Fruit fly (Drosophila melanogaster) whole organism, embryonic: ENCODE data around the gene RhoGDI.

Experiments
- BEAF-32 ChIP-seq: fragments of 200-800 bp; sonication (Bioruptor generic); optimal IDR thresholded peaks from 3 replicates; lab custom pipeline; 2017; ENCODE audit warnings: missing biosample characterization, missing genetic modification characterization, mild to moderate bottlenecking, moderate library complexity, missing genetic modification reagents
- C15 ChIP-seq: fragments of 200-800 bp; sonication (Bioruptor generic); IDR thresholded peaks from 3 replicates; pipeline ENCODE4 v1.3.6; 2022; ENCODE audit warnings: missing biosample characterization, missing genetic modification characterization
- CG10267 ChIP-seq: fragments of 200-800 bp; sonication (Bioruptor generic); optimal IDR thresholded peaks from 2 replicates; lab custom pipeline; 2018; ENCODE audit warnings: missing biosample characterization, mild to moderate bottlenecking, missing genetic modification characterization, moderate library complexity
- CG10321 ChIP-seq: fragments of 200-800 bp; sonication (Bioruptor generic); IDR thresholded peaks from 2 replicates; pipeline ENCODE4 v1.3.6; 2022; ENCODE audit warnings: missing biosample characterization, missing genetic modification characterization
- CG10431 ChIP-seq: fragments of 200-800 bp; sonication (Bioruptor generic); optimal IDR thresholded peaks from 3 replicates; lab custom pipeline; 2018; ENCODE audit warnings: missing biosample characterization, mild to moderate bottlenecking, missing genetic modification characterization
- CG11093 ChIP-seq: fragments of 200-800 bp; sonication (Bioruptor generic); IDR thresholded peaks from 3 replicates; pipeline ENCODE4 v1.3.6; 2022; ENCODE audit warnings: missing biosample characterization, missing genetic modification characterization
- CG12659 ChIP-seq: fragments of 200-800 bp; sonication (Bioruptor generic); optimal IDR thresholded peaks from 3 replicates; lab custom pipeline; 2017; ENCODE audit warnings: mild to moderate bottlenecking, missing biosample characterization, missing genetic modification reagents, missing genetic modification characterization
- CG17186 ChIP-seq: fragments of 200-800 bp; sonication (Bioruptor generic); optimal IDR thresholded peaks from 3 replicates; lab custom pipeline; 2017; ENCODE audit warnings: missing biosample characterization, missing genetic modification reagents, missing genetic modification characterization
- CG2116 ChIP-seq: fragments of 200-800 bp; sonication (Bioruptor generic); optimal IDR thresholded peaks from 3 replicates; lab custom pipeline; 2018; ENCODE audit warnings: missing biosample characterization, mild to moderate bottlenecking, missing genetic modification characterization
- CG2202 ChIP-seq: fragments of 200-800 bp; sonication (Bioruptor generic); optimal IDR thresholded peaks from 2 replicates; lab custom pipeline; 2018; ENCODE audit warnings: missing biosample characterization, mild to moderate bottlenecking, missing genetic modification characterization
- CG30020 ChIP-seq: fragments of 200-800 bp; optimal IDR thresholded peaks from 2 replicates; lab custom pipeline; 2019; ENCODE audit warnings: missing biosample characterization, mild to moderate bottlenecking, missing genetic modification characterization, moderate library complexity
- CG3995 ChIP-seq: fragments of 200-800 bp; sonication (Bioruptor generic); optimal IDR thresholded peaks from 3 replicates; lab custom pipeline; 2016; ENCODE audit warnings: missing biosample characterization, missing genetic modification characterization
- CG4282 ChIP-seq: fragments of 200-800 bp; sonication (Bioruptor generic); optimal IDR thresholded peaks from 2 replicates; lab custom pipeline; 2016; ENCODE audit warnings: missing biosample characterization, missing genetic modification characterization
- CG4328 ChIP-seq: fragments of 200-800 bp; sonication (Bioruptor generic); optimal IDR thresholded peaks from 3 replicates; lab custom pipeline; 2017; ENCODE audit warnings: missing biosample characterization, missing genetic modification reagents, missing genetic modification characterization
- CG4617 ChIP-seq: fragments of 200-800 bp; sonication (Bioruptor generic); optimal IDR thresholded peaks from 3 replicates; lab custom pipeline; 2016; ENCODE audit warnings: missing biosample characterization, missing genetic modification characterization, borderline replicate concordance
- CG8089 ChIP-seq: fragments of 200-800 bp; sonication (Bioruptor generic); optimal IDR thresholded peaks from 3 replicates; lab custom pipeline; 2016; ENCODE audit warnings: missing biosample characterization, missing genetic modification characterization
- CG8944 ChIP-seq: fragments of 200-800 bp; sonication (Bioruptor generic); optimal IDR thresholded peaks from 3 replicates; lab custom pipeline; 2016; ENCODE audit warnings: missing biosample characterization, missing genetic modification characterization
- CG9215 ChIP-seq: fragments of 200-800 bp; sonication (Bioruptor generic); IDR thresholded peaks from 2 replicates; pipeline ENCODE4 v1.3.6; 2022; ENCODE audit warnings: missing biosample characterization, missing genetic modification characterization
- Dp ChIP-seq: fragments of 200-800 bp; sonication (Bioruptor generic); optimal IDR thresholded peaks from 2 replicates; lab custom pipeline; 2018; ENCODE audit warnings: missing biosample characterization, mild to moderate bottlenecking, missing genetic modification characterization, moderate library complexity
- Ets97D ChIP-seq: fragments of 200-800 bp; sonication (Bioruptor generic); optimal IDR thresholded peaks from 3 replicates; lab custom pipeline; 2016; ENCODE audit warnings: missing biosample characterization, missing genetic modification characterization
- HLHmδ ChIP-seq: fragments of 200-800 bp; sonication (Bioruptor generic); optimal IDR thresholded peaks from 2 replicates; lab custom pipeline; 2018; ENCODE audit warnings: missing biosample characterization, mild to moderate bottlenecking, missing genetic modification characterization, moderate library complexity
- HmgZ ChIP-seq: fragments of 200-800 bp; sonication (Bioruptor generic); optimal IDR thresholded peaks from 2 replicates; lab custom pipeline; 2018; ENCODE audit warnings: missing biosample characterization, mild to moderate bottlenecking, missing genetic modification characterization
- Hmr ChIP-seq: fragments of 200-800 bp; sonication (Bioruptor generic); optimal IDR thresholded peaks from 3 replicates; lab custom pipeline; 2017; ENCODE audit warnings: mild to moderate bottlenecking, missing biosample characterization, missing genetic modification reagents, missing genetic modification characterization
- Hsf ChIP-seq: fragments of 200-800 bp; sonication (Bioruptor generic); optimal IDR thresholded peaks from 3 replicates; lab custom pipeline; 2016; ENCODE audit warnings: missing biosample characterization, missing genetic modification characterization
- Lim3 ChIP-seq: fragments of 200-800 bp; sonication (Bioruptor generic); IDR thresholded peaks from 2 replicates; pipeline ENCODE4 v1.3.6; 2022; ENCODE audit warnings: missing biosample characterization, missing genetic modification characterization
- Med ChIP-seq: fragments of 200-800 bp; sonication (Bioruptor generic); peaks from one replicate; lab custom pipeline; 2016; ENCODE audit warnings: missing biosample characterization, missing genetic modification characterization, mild to moderate bottlenecking, inconsistent platforms, moderate library complexity
- Myb ChIP-seq: fragments of 200-800 bp; sonication (Bioruptor generic); optimal IDR thresholded peaks from 2 replicates; lab custom pipeline; 2016; ENCODE audit warnings: missing biosample characterization, missing genetic modification characterization
- NfI ChIP-seq: fragments of 200-800 bp; sonication (Bioruptor generic); optimal IDR thresholded peaks from 3 replicates; lab custom pipeline; 2018; ENCODE audit warnings: missing biosample characterization, mild to moderate bottlenecking, missing genetic modification characterization, moderate library complexity
- Rfx ChIP-seq: fragments of 200-800 bp; sonication (Bioruptor generic); IDR thresholded peaks from 2 replicates; pipeline ENCODE4 v1.3.6; 2022; ENCODE audit warnings: missing biosample characterization, missing genetic modification characterization
- Vsx1 ChIP-seq: fragments of 200-800 bp; sonication (Bioruptor generic); optimal IDR thresholded peaks from 2 replicates; lab custom pipeline; 2017; ENCODE audit warnings: missing biosample characterization, mild to moderate bottlenecking, missing genetic modification characterization, missing genetic modification reagents
- Xbp1 ChIP-seq: fragments of 200-800 bp; sonication (Bioruptor generic); optimal IDR thresholded peaks from 3 replicates; lab custom pipeline; 2016; ENCODE audit warnings: missing biosample characterization, mild to moderate bottlenecking, missing genetic modification characterization
- YL-1 ChIP-seq: fragments of 200-800 bp; sonication (Bioruptor generic); optimal IDR thresholded peaks from 3 replicates; lab custom pipeline; 2017; ENCODE audit warnings: missing biosample characterization, mild to moderate bottlenecking, missing genetic modification characterization
- caup ChIP-seq: fragments of 200-800 bp; sonication (Bioruptor generic); optimal IDR thresholded peaks from 3 replicates; lab custom pipeline; 2017; ENCODE audit warnings: missing biosample characterization, mild to moderate bottlenecking, missing genetic modification characterization, moderate library complexity; ENCODE audit not compliant: severe bottlenecking
- danr ChIP-seq: fragments of 200-800 bp; sonication (Bioruptor generic); IDR thresholded peaks from 2 replicates; pipeline ENCODE4 v1.3.6; 2022; ENCODE audit warnings: missing biosample characterization, missing genetic modification characterization
- gfzf ChIP-seq: fragments of 200-800 bp; sonication (Bioruptor generic); optimal IDR thresholded peaks from 2 replicates; lab custom pipeline; 2016; ENCODE audit warnings: missing biosample characterization, mild to moderate bottlenecking, missing genetic modification characterization, moderate library complexity
- gsb ChIP-seq: fragments of 200-800 bp; sonication (Bioruptor generic); IDR thresholded peaks from 2 replicates; pipeline ENCODE4 v1.3.6; 2022; ENCODE audit warnings: missing biosample characterization, missing genetic modification characterization
- her ChIP-seq: fragments of 200-800 bp; sonication (Bioruptor generic); optimal IDR thresholded peaks from 2 replicates; lab custom pipeline; 2016; ENCODE audit warnings: missing biosample characterization, missing genetic modification characterization
- peb ChIP-seq: fragments of 200-800 bp; sonication (Bioruptor generic); IDR thresholded peaks from 2 replicates; pipeline ENCODE4 v1.3.6; 2022; ENCODE audit warnings: missing biosample characterization, missing genetic modification characterization
- phol ChIP-seq: fragments of 200-800 bp; sonication (Bioruptor generic); optimal IDR thresholded peaks from 3 replicates; lab custom pipeline; 2018; ENCODE audit warnings: missing biosample characterization, mild to moderate bottlenecking, missing genetic modification characterization, moderate library complexity
- prd ChIP-seq, 3 experiments: fragments of >200 bp in 2 of 3; fragments of 200-800 bp in 1 of 3; sonication (Bioruptor generic) in 1 of 3; optimal IDR thresholded peaks in 2 of 3; IDR thresholded peaks in 1 of 3; 2 replicates in 2 of 3; 3 replicates in 1 of 3; pipeline versions ENCODE4 v1.3.6 to Lab custom; 2017 to 2022; ENCODE audit warnings: missing biosample characterization in 1 of 3, missing genetic modification characterization in 1 of 3
- psq ChIP-seq: fragments of 200-800 bp; sonication (Bioruptor generic); optimal IDR thresholded peaks from 2 replicates; lab custom pipeline; 2017; ENCODE audit warnings: missing biosample characterization, missing genetic modification characterization
- sd ChIP-seq: fragments of 200-800 bp; sonication (Bioruptor generic); optimal IDR thresholded peaks from 3 replicates; lab custom pipeline; 2018; ENCODE audit warnings: missing biosample characterization, mild to moderate bottlenecking, missing genetic modification characterization, moderate library complexity
- stwl ChIP-seq: fragments of 200-800 bp; sonication (Bioruptor generic); optimal IDR thresholded peaks from 3 replicates; lab custom pipeline; 2018; ENCODE audit warnings: missing biosample characterization, mild to moderate bottlenecking, missing genetic modification characterization, moderate library complexity
- trem ChIP-seq: fragments of 200-800 bp; optimal IDR thresholded peaks from 3 replicates; lab custom pipeline; 2019; ENCODE audit warnings: missing biosample characterization, mild to moderate bottlenecking, missing genetic modification characterization, moderate library complexity
- twi ChIP-seq: fragments of 200-800 bp; optimal IDR thresholded peaks from 2 replicates; lab custom pipeline; 2019; ENCODE audit warnings: missing biosample characterization, mild to moderate bottlenecking, missing genetic modification characterization, moderate library complexity
- zen ChIP-seq: fragments of 200-800 bp; sonication (Bioruptor generic); optimal IDR thresholded peaks from 3 replicates; lab custom pipeline; 2018; ENCODE audit warnings: missing biosample characterization, mild to moderate bottlenecking, missing genetic modification characterization, moderate library complexity
- zfh1 ChIP-seq: fragments of 200-800 bp; sonication (Bioruptor generic); IDR thresholded peaks from 3 replicates; pipeline ENCODE4 v1.3.6; 2022; ENCODE audit warnings: missing biosample characterization, missing genetic modification characterization
- zfh2 ChIP-seq: fragments of 200-800 bp; sonication (Bioruptor generic); optimal IDR thresholded peaks from 2 replicates; lab custom pipeline; 2016; ENCODE audit warnings: missing biosample characterization, missing genetic modification characterization

Gene RhoGDI

DNA sequence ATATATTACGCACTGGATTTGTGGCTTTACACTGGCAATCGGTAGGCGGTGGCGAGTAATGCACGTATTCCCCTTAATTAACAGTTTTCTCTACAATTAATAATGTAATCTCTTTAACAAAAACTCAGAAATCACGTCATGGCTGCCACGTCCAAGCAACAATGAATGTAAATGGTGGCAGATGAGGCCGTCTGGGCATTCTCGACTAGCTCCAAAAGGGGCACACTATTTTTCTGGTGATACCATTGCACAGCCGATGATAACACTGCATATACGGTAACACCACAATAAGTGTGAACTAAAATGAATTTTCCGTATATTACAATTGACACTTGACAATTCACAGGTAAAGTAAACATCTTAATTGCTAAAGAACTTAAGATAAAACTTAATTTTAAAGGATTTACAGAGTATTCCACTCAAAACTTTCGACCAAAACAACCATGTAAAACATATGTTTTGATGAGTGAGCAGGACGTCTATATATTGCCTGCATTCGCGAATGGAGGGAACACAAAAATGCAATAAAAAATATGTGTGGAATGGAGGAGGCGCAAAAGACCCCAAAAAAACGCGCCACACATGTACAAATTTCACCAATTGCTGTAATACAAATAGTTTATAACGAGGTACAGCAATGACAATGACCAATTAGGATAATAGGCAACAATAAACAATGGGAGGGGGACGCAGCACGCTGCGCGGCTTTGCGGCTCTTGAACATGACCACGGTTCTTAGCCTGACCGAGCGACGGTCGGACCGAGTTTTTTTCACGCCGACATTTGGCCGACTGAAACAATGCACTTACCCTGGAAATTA, 19.1 kb upstream of the RhoGDI start (continued):
- peak; percentile 25 for TF ChIP-seq zen (tag; lab: Kevin White, UChicago)
- peak; percentile 66 for TF ChIP-seq CG4617 (GFP tag; lab: Kevin White, UChicago)
- TF ChIP-seq HLHmδ (GFP tag; lab: Kevin White, UChicago), result peak; percentile 55
- no peak for TF ChIP-seq Vsx1 (GFP tag; lab: Kevin White, UChicago)
- TF ChIP-seq CG2116 (GFP tag; lab: Kevin White, UChicago), result peak; percentile 94
- peak; percentile 54 for TF ChIP-seq BEAF-32
- peak; percentile 14 for TF ChIP-seq sd (tag; lab: Kevin White, UChicago)
- TF ChIP-seq psq, result peak; percentile 82
- peak; percentile 16 for TF ChIP-seq Dp (GFP tag; lab: Kevin White, UChicago)
- peak; percentile 61 for TF ChIP-seq CG12659
- TF ChIP-seq gsb (GFP tag; lab: Robert Waterston, UW), result no peak
- TF ChIP-seq CG4328 (GFP tag; lab: Kevin White, UChicago), result peak; percentile 4
- TF ChIP-seq Lim3 (GFP tag; lab: Robert Waterston, UW), result no peak
- peak; percentile 77 for TF ChIP-seq YL-1 (GFP tag; lab: Kevin White, UChicago)
- TF ChIP-seq Myb, result peak; percentile 7
- peak; percentile 33 for TF ChIP-seq HmgZ (tag; lab: Kevin White, UChicago)
- TF ChIP-seq CG17186 (GFP tag; lab: Kevin White, UChicago), result peak; percentile 11
- no peak for TF ChIP-seq CG8089
- TF ChIP-seq phol (tag; lab: Kevin White, UChicago), result peak; percentile 89
- no peak for TF ChIP-seq CG8944 (GFP tag; lab: Kevin White, UChicago)
- TF ChIP-seq Xbp1 (GFP tag; lab: Kevin White, UChicago), result peak; percentile 24
- peak; percentile 40 for TF ChIP-seq CG3995 (GFP tag; lab: Kevin White, UChicago)
- TF ChIP-seq C15 (GFP tag; lab: Robert Waterston, UW), result no peak
- no peak for TF ChIP-seq Hsf (GFP tag; lab: Kevin White, UChicago)
- no peak for TF ChIP-seq peb (GFP tag; lab: Robert Waterston, UW)
- peak; percentile 38 for TF ChIP-seq CG30020
- 0 out of 3 replicates have a peak, but pooled peaks have one; percentile 16 for TF ChIP-seq zfh1 (GFP tag; lab: Robert Waterston, UW)
- TF ChIP-seq zfh2 (GFP tag; lab: Kevin White, UChicago), result no peak
- TF ChIP-seq twi (tag; lab: Kevin White, UChicago), result peak; percentile 8
- TF ChIP-seq CG4282 (GFP tag; lab: Kevin White, UChicago), result no peak
- peak; percentile 36 for TF ChIP-seq NfI (GFP tag; lab: Kevin White, UChicago)
- TF ChIP-seq CG10431, result no peak
- TF ChIP-seq stwl (tag; lab: Kevin White, UChicago), result peak; percentile 71
- TF ChIP-seq CG10321 (GFP tag; lab: Robert Waterston, UW), result peak; percentile 89
- TF ChIP-seq prd (optimal IDR thresholded peaks at IDR 0.05; lab: Kevin White, UChicago), result no peak
- no peak for TF ChIP-seq prd (GFP tag; IDR thresholded peaks at IDR 0.05; lab: Robert Waterston, UW)
- peak; percentile 54 for TF ChIP-seq Hmr
- TF ChIP-seq CG2202 (tag; lab: Kevin White, UChicago), result peak; percentile 15
- no peak for TF ChIP-seq CG9215
- TF ChIP-seq gfzf, result peak; percentile 92
- TF ChIP-seq CG11093 (GFP tag; lab: Robert Waterston, UW), result no peak
- TF ChIP-seq caup (GFP tag; lab: Kevin White, UChicago), result peak; percentile 24
- peak; percentile 52 for TF ChIP-seq trem (tag; lab: Kevin White, UChicago)
- peak; percentile 68 for TF ChIP-seq CG10267 (tag; lab: Kevin White, UChicago)
- no peak for TF ChIP-seq danr (GFP tag; lab: Robert Waterston, UW)
- TF ChIP-seq Rfx (GFP tag; lab: Robert Waterston, UW), result no peak
- TF ChIP-seq her, result peak; percentile 14
- peak; percentile 89 for TF ChIP-seq Med (GFP tag; lab: Kevin White, UChicago)
- TF ChIP-seq Ets97D (GFP tag; lab: Kevin White, UChicago), result peak; percentile 64
